Worm (Caenorhabditis elegans) whole organism, mixed stage, embryonic: Measurements from ENCODE around the gene far-2.

ENCODE experiments used
- ceh-83 ChIP-seq: fragments of 200-800 bp; sonication (Bioruptor generic); optimal IDR thresholded peaks from 2 replicates; lab custom pipeline; 2018; ENCODE audit warnings: mild to moderate bottlenecking, missing genetic modification characterization, missing compliant biosample characterization
- elt-3 ChIP-seq: fragments of 150-350 bp; optimal IDR thresholded peaks from 2 replicates; lab custom pipeline; 2014; ENCODE audit warnings: missing biosample characterization, missing genetic modification characterization
- nhr-237 ChIP-seq: fragments of 150-350 bp; optimal IDR thresholded peaks from 2 replicates; lab custom pipeline; 2014; ENCODE audit warnings: missing biosample characterization, missing genetic modification characterization
- nhr-28 ChIP-seq: fragments of 150-350 bp; optimal IDR thresholded peaks from 2 replicates; lab custom pipeline; 2014; ENCODE audit warnings: missing biosample characterization, missing genetic modification characterization
- nhr-76 ChIP-seq: sonication (generic microtip); optimal IDR thresholded peaks from 2 replicates; lab custom pipeline; 2017; ENCODE audit warnings: missing biosample characterization, missing genetic modification characterization
- pha-4 ChIP-seq: fragments of 150-350 bp; optimal IDR thresholded peaks from 2 replicates; lab custom pipeline; 2018; ENCODE audit warnings: missing biosample characterization, missing genetic modification reagents, missing genetic modification characterization
- snpc-4 ChIP-seq: fragments of 150-350 bp; optimal IDR thresholded peaks from 2 replicates; lab custom pipeline; 2014; ENCODE audit warnings: missing biosample characterization, missing genetic modification characterization
- unc-39 ChIP-seq: fragments of 150-350 bp; optimal IDR thresholded peaks from 2 replicates; lab custom pipeline; 2014; ENCODE audit warnings: missing biosample characterization, missing genetic modification characterization
- ztf-11 ChIP-seq: fragments of 150-350 bp; optimal IDR thresholded peaks from 2 replicates; lab custom pipeline; 2014; ENCODE audit warnings: missing biosample characterization, missing genetic modification characterization

DNA sequence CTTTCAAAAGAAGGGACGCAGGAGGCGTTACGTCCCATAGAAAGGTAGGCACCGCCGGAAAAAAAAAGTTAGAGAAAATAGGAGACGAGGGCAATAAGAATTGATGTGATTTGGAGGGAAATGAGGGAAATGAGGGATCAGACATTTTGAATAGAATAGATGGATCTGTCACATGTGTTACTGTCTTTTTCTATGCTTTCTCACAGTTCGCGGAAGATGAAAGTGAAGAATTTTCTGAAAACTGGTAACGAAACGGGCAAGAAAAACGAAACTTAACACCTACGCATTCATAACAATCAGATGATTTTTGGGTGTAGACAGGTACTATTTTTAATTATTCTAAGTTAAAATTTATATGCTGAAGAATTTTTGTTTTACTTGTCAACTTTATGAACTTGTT lies 44.0 kb upstream of the far-2 start, which contains the start of gene R107.9:
- TF ChIP-seq snpc-4 (tag; lab: Kevin White, UChicago) (no peak), unc-39 (tag; lab: Kevin White, UChicago) (no peak), nhr-237 (tag; lab: Kevin White, UChicago) (no peak), nhr-76 (no peak), elt-3 (tag; lab: Kevin White, UChicago) (no peak), ztf-11 (tag; lab: Kevin White, UChicago) (no peak), nhr-28 (no peak), pha-4 (tag; lab: Kevin White, UChicago) (no peak), ceh-83 (no peak)
